Worm (Caenorhabditis elegans) whole organism, late embryonic: ENCODE results near the gene C35A11.3.

Experiments
- C38D4.7 ChIP-seq: fragments of 200-800 bp; sonication (Bioruptor generic); optimal IDR thresholded peaks from 2 replicates; lab custom pipeline; 2018; ENCODE audit warnings: mild to moderate bottlenecking, missing genetic modification characterization, moderate library complexity, missing compliant biosample characterization
- F13H6.1 ChIP-seq: sonication (generic microtip); optimal IDR thresholded peaks from 2 replicates; lab custom pipeline; 2016; ENCODE audit warnings: missing genetic modification characterization, missing compliant biosample characterization
- K02D7.2 ChIP-seq: sonication (generic microtip); optimal IDR thresholded peaks from 2 replicates; lab custom pipeline; 2017; ENCODE audit warnings: mild to moderate bottlenecking, missing genetic modification characterization, missing compliant biosample characterization
- K09A11.1 ChIP-seq: sonication (generic microtip); optimal IDR thresholded peaks from 2 replicates; lab custom pipeline; 2017; ENCODE audit warnings: antibody characterized with exemption, mild to moderate bottlenecking, missing genetic modification characterization, missing compliant biosample characterization; ENCODE audit not compliant: insufficient read depth
- ama-1 ChIP-seq: fragments of 150-350 bp; optimal IDR thresholded peaks from 2 replicates; lab custom pipeline; 2014
- ceh-19 ChIP-seq: fragments of 200-800 bp; sonication (Bioruptor generic); optimal IDR thresholded peaks from 2 replicates; lab custom pipeline; 2018; ENCODE audit warnings: mild to moderate bottlenecking, missing genetic modification characterization, missing compliant biosample characterization
- ceh-22 ChIP-seq: sonication (generic microtip); optimal IDR thresholded peaks from 2 replicates; lab custom pipeline; 2017; ENCODE audit warnings: missing biosample characterization, missing genetic modification characterization
- ceh-30 ChIP-seq: fragments of 150-350 bp; optimal IDR thresholded peaks from 2 replicates; lab custom pipeline; 2014; ENCODE audit warnings: missing biosample characterization, missing genetic modification characterization
- ceh-31 ChIP-seq: sonication (generic microtip); optimal IDR thresholded peaks from 2 replicates; lab custom pipeline; 2016; ENCODE audit warnings: missing genetic modification characterization, missing compliant biosample characterization
- ceh-45 ChIP-seq: fragments of 200-800 bp; sonication (Bioruptor generic); IDR thresholded peaks from 2 replicates; pipeline ENCODE4 v1.3.6; 2022; ENCODE audit warnings: missing genetic modification reagents, missing genetic modification characterization, missing compliant biosample characterization
- ceh-48 ChIP-seq: sonication (generic microtip); optimal IDR thresholded peaks from 2 replicates; lab custom pipeline; 2016; ENCODE audit warnings: missing genetic modification characterization, inconsistent platforms, missing compliant biosample characterization
- ceh-6 ChIP-seq: fragments of 200-800 bp; sonication (Bioruptor generic); optimal IDR thresholded peaks from 2 replicates; lab custom pipeline; 2018; ENCODE audit warnings: mild to moderate bottlenecking, missing genetic modification characterization, missing compliant biosample characterization
- ceh-9 ChIP-seq: sonication (generic microtip); optimal IDR thresholded peaks from 2 replicates; lab custom pipeline; 2016; ENCODE audit warnings: mild to moderate bottlenecking, missing genetic modification characterization, inconsistent platforms, missing compliant biosample characterization
- elt-4 ChIP-seq: sonication (generic microtip); optimal IDR thresholded peaks from 2 replicates; lab custom pipeline; 2016; ENCODE audit warnings: missing genetic modification characterization, missing compliant biosample characterization
- ets-4 ChIP-seq: sonication (generic microtip); optimal IDR thresholded peaks from 2 replicates; lab custom pipeline; 2016; ENCODE audit warnings: missing genetic modification characterization, missing compliant biosample characterization
- eyg-1 ChIP-seq: sonication (generic microtip); optimal IDR thresholded peaks from 2 replicates; lab custom pipeline; 2016; ENCODE audit warnings: missing genotype, missing genetic modification characterization, missing compliant biosample characterization
- fax-1 ChIP-seq: sonication (generic microtip); optimal IDR thresholded peaks from 2 replicates; lab custom pipeline; 2016; ENCODE audit warnings: missing genotype, missing genetic modification characterization, missing compliant biosample characterization
- fkh-10 ChIP-seq: fragments of 150-350 bp; optimal IDR thresholded peaks from 2 replicates; lab custom pipeline; 2014; ENCODE audit warnings: missing biosample characterization, missing genetic modification reagents, missing genetic modification characterization
- gmeb-2 ChIP-seq: sonication (generic microtip); optimal IDR thresholded peaks from 2 replicates; lab custom pipeline; 2016; ENCODE audit warnings: missing genetic modification characterization, inconsistent platforms, missing compliant biosample characterization
- hlh-15 ChIP-seq: sonication (generic microtip); optimal IDR thresholded peaks from 2 replicates; lab custom pipeline; 2016; ENCODE audit warnings: missing genetic modification characterization, missing compliant biosample characterization
- hlh-6 ChIP-seq: sonication (generic microtip); optimal IDR thresholded peaks from 2 replicates; lab custom pipeline; 2016; ENCODE audit warnings: missing genotype, missing genetic modification characterization, missing compliant biosample characterization
- lim-6 ChIP-seq: sonication (generic microtip); optimal IDR thresholded peaks from 2 replicates; lab custom pipeline; 2016; ENCODE audit warnings: missing genetic modification characterization, missing compliant biosample characterization
- lin-11 ChIP-seq: fragments of 200-800 bp; sonication (Bioruptor generic); optimal IDR thresholded peaks from 2 replicates; lab custom pipeline; 2018; ENCODE audit warnings: mild to moderate bottlenecking, missing genetic modification characterization, missing compliant biosample characterization
- madf-2 ChIP-seq: sonication (generic microtip); optimal IDR thresholded peaks from 2 replicates; lab custom pipeline; 2017; ENCODE audit warnings: missing genetic modification characterization, missing compliant biosample characterization
- nhr-11 ChIP-seq: fragments of 150-350 bp; optimal IDR thresholded peaks from 2 replicates; lab custom pipeline; 2014; ENCODE audit warnings: missing biosample characterization, missing genetic modification characterization
- nhr-232 ChIP-seq: sonication (generic microtip); optimal IDR thresholded peaks from 2 replicates; lab custom pipeline; 2016; ENCODE audit warnings: missing genetic modification characterization, missing compliant biosample characterization
- npax-4 ChIP-seq: sonication (generic microtip); optimal IDR thresholded peaks from 2 replicates; lab custom pipeline; 2016; ENCODE audit warnings: missing genetic modification characterization, missing compliant biosample characterization
- odd-2 ChIP-seq: sonication (generic microtip); optimal IDR thresholded peaks from 2 replicates; lab custom pipeline; 2017; ENCODE audit warnings: antibody characterized with exemption, mild to moderate bottlenecking, missing genetic modification characterization, missing compliant biosample characterization
- pag-3 ChIP-seq: sonication (generic microtip); optimal IDR thresholded peaks from 2 replicates; lab custom pipeline; 2016; ENCODE audit warnings: missing compliant biosample characterization, missing genetic modification characterization, borderline replicate concordance
- pha-2 ChIP-seq: sonication (generic microtip); optimal IDR thresholded peaks from 2 replicates; lab custom pipeline; 2017; ENCODE audit warnings: mild to moderate bottlenecking, missing genetic modification characterization, missing compliant biosample characterization
- pha-4 ChIP-seq: fragments of 150-350 bp; optimal IDR thresholded peaks from 2 replicates; lab custom pipeline; 2018; ENCODE audit warnings: missing biosample characterization, missing genetic modification reagents, missing genetic modification characterization
- pqm-1 ChIP-seq: sonication (generic microtip); optimal IDR thresholded peaks from 2 replicates; lab custom pipeline; 2016; ENCODE audit warnings: missing genetic modification characterization, missing compliant biosample characterization
- pros-1 ChIP-seq: fragments of 150-350 bp; optimal IDR thresholded peaks from 2 replicates; lab custom pipeline; 2014; ENCODE audit warnings: missing biosample characterization, missing genetic modification reagents, missing genetic modification characterization
- rnt-1 ChIP-seq: sonication (generic microtip); optimal IDR thresholded peaks from 2 replicates; lab custom pipeline; 2016; ENCODE audit warnings: missing genetic modification characterization, missing compliant biosample characterization
- sdc-2 ChIP-seq: sonication (generic microtip); optimal IDR thresholded peaks from 2 replicates; lab custom pipeline; 2016; ENCODE audit warnings: missing genotype, missing genetic modification characterization, missing compliant biosample characterization
- sox-4 ChIP-seq: sonication (generic microtip); optimal IDR thresholded peaks from 2 replicates; lab custom pipeline; 2017; ENCODE audit warnings: mild to moderate bottlenecking, missing genetic modification characterization, inconsistent platforms, missing compliant biosample characterization
- syd-9 ChIP-seq: sonication (generic microtip); optimal IDR thresholded peaks from 2 replicates; lab custom pipeline; 2016; ENCODE audit warnings: mild to moderate bottlenecking, missing genetic modification characterization, moderate library complexity, missing compliant biosample characterization
- ttx-3 ChIP-seq: sonication (generic microtip); optimal IDR thresholded peaks from 2 replicates; lab custom pipeline; 2016; ENCODE audit warnings: missing genetic modification reagents, missing genetic modification characterization, missing compliant biosample characterization
- unc-42 ChIP-seq: sonication (generic microtip); optimal IDR thresholded peaks from 2 replicates; lab custom pipeline; 2016; ENCODE audit warnings: missing genotype, missing genetic modification characterization, missing compliant biosample characterization
- unc-55 ChIP-seq: sonication (generic microtip); optimal IDR thresholded peaks from 2 replicates; lab custom pipeline; 2017; ENCODE audit warnings: missing biosample characterization, missing genetic modification reagents, missing genetic modification characterization
- unc-86 ChIP-seq: sonication (generic microtip); optimal IDR thresholded peaks from 2 replicates; lab custom pipeline; 2016; ENCODE audit warnings: missing genetic modification characterization, missing compliant biosample characterization
- ztf-16 ChIP-seq: sonication (generic microtip); optimal IDR thresholded peaks from 2 replicates; lab custom pipeline; 2017; ENCODE audit warnings: missing genetic modification characterization, missing compliant biosample characterization

Gene C35A11.3

DNA sequence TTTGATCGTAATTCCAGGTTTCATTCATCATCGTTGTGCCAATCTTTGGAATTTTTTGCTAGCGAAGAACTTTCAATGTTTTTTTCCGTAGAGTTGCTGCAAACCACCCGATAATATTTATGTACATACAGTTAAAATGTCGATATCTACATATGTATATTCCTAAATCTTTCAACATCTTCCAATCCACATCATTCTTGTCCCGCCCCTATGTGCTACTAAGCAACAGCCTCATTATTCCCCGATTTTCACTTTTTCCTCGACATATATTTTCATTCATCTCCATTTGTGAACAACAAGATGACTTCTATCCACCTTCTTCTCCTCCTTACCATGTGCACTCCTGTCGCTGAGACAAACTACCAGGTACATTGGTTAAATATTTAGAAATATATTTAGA lies at the start of gene C35A11.3:
Gene C35A11.3 (plus strand): TSS at position 301 of the 400 bp plus-strand sequence.
- TF ChIP-seq unc-42 (tag; lab: Kevin White, UChicago) (no peak), unc-55 (GFP tag; lab: Kevin White, UChicago) (no peak), ceh-30 (no peak), ttx-3 (tag; lab: Kevin White, UChicago) (no peak), odd-2 (tag; lab: Kevin White, UChicago) (no peak), eyg-1 (no peak), nhr-232 (tag; lab: Kevin White, UChicago) (no peak), lin-11 (tag; lab: Kevin White, UChicago) (no peak), pha-4 (tag; lab: Kevin White, UChicago) (no peak)
- TF ChIP-seq, all 69 proteins: peak for 0

DNA sequence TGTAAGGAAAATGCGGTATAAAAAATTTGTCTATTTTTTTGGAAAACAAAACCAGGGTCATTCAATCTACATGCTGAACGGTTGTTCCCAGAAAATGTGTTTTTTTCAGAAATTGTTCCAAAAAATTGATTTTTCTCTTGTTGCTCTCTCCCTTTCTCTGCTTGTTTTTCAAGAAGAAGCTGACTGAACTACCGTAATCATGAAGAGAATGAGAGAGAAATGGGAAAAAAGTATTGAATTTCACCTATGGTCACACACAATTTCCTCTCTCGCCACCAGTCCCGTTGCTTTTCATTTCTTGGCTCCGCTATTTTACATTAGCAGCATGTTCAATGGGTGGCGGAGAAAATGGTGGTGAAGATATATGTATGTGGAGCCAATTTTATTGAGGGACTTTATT lies 49.4 kb upstream of the C35A11.3 start:
- TF ChIP-seq odd-2 (tag; lab: Kevin White, UChicago) (no peak), ceh-19 (GFP tag; lab: Kevin White, UChicago) (peak; percentile 48)

DNA sequence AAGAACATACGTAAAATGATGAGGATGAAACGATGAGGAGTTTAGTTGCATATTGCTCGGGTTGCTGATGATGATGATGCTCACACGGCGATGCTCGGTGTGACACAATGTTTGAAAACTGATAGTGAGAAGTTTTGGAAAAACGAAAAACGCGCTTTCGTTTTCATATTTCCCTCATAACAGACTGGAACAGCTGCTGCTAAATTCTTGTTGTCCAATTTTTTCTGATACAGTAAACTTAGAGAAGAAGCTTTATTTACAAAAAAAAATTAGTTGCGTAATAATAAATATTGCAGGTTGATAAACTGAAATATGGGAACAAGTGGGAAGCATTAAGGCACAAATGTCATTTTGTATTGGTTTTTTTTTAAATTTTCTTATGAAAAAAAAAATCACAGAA lies 47.7 kb upstream of the C35A11.3 start, which contains the start of gene ceh-33:
Gene ceh-33 (minus strand): TSS at position 101 of the 400 bp plus-strand sequence.
- TF ChIP-seq ceh-9 (tag; lab: Kevin White, UChicago) (no peak), ceh-30 (no peak), pag-3 (tag; lab: Kevin White, UChicago) (no peak), fax-1 (no peak), ceh-6 (GFP tag; lab: Kevin White, UChicago) (no peak), fkh-10 (no peak), sox-4 (no peak), pros-1 (tag; lab: Kevin White, UChicago) (no peak), elt-4 (tag; lab: Kevin White, UChicago) (no peak), eyg-1 (no peak), C38D4.7 (GFP tag; lab: Kevin White, UChicago) (no peak)

DNA sequence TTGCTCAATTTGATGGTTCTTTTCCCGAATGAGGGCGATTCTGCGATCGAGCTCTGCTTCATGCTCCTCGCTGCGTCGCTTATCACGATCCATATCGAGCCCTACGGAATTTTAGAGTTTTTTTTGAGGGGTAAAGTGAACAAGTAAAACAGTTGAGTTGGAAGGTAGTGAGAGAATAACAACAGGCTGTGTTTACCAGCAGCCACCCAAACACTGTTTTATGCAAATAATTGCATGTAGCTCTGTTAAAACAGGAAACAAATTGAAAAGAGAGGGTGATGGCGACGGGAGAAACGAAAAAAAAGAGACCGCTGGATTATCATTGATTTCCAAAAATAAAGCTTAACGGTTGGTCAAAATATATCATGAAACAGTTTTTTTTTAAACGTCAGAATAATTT lies 43.9 kb upstream of the C35A11.3 start, which contains the start of gene C10G8.8:
Gene C10G8.8 (minus strand): TSS at position 101 of the 400 bp plus-strand sequence.
- TF ChIP-seq madf-2 (tag; lab: Kevin White, UChicago) = no peak
- TF ChIP-seq K02D7.2 (tag; lab: Kevin White, UChicago) = no peak
- no peak for TF ChIP-seq F13H6.1
- TF ChIP-seq syd-9 (tag; lab: Kevin White, UChicago) = no peak
- no peak for TF ChIP-seq pha-2 (tag; lab: Kevin White, UChicago)
- no peak for TF ChIP-seq nhr-232 (tag; lab: Kevin White, UChicago)
- TF ChIP-seq unc-86 (tag; lab: Kevin White, UChicago) = no peak
- TF ChIP-seq pha-4 (tag; lab: Kevin White, UChicago) = no peak
- no peak for TF ChIP-seq C38D4.7 (GFP tag; lab: Kevin White, UChicago)

- TF ChIP-seq ttx-3 (tag; lab: Kevin White, UChicago) (no peak), ceh-48 (tag; lab: Kevin White, UChicago) (no peak), gmeb-2 (no peak), hlh-6 (tag; lab: Kevin White, UChicago) (no peak), C38D4.7 (GFP tag; lab: Kevin White, UChicago) (no peak), unc-86 (tag; lab: Kevin White, UChicago) (no peak), ceh-45 (no peak), ceh-31 (tag; lab: Kevin White, UChicago) (peak; percentile 1), ceh-22 (tag; lab: Kevin White, UChicago) (no peak), fkh-10 (no peak), ets-4 (no peak), npax-4 (tag; lab: Kevin White, UChicago) (no peak), eyg-1 (no peak), rnt-1 (peak; percentile 20), K09A11.1 (tag; lab: Kevin White, UChicago) (no peak), lim-6 (tag; lab: Kevin White, UChicago) (no peak), sdc-2 (no peak), K02D7.2 (tag; lab: Kevin White, UChicago) (no peak), hlh-15 (tag; lab: Kevin White, UChicago) (no peak), elt-4 (tag; lab: Kevin White, UChicago) (no peak), pros-1 (tag; lab: Kevin White, UChicago) (no peak), ztf-16 (no peak), sox-4 (peak; percentile 24), ceh-9 (tag; lab: Kevin White, UChicago) (no peak), lin-11 (tag; lab: Kevin White, UChicago) (no peak), nhr-11 (tag; lab: Kevin White, UChicago) (no peak), F13H6.1 (no peak), ama-1 (no peak), pha-4 (tag; lab: Kevin White, UChicago) (no peak), pqm-1 (tag; lab: Kevin White, UChicago) (no peak), pha-2 (tag; lab: Kevin White, UChicago) (no peak)
These were observed 42.4 kb upstream of the C35A11.3 start for ce11 chrV:5329677-5330266.
